Worm (Caenorhabditis elegans) whole organism, midembryonic: ENCODE data around the gene B0457.2.

ENCODE experiments used
- T22C8.4 ChIP-seq: fragments of 200-800 bp; sonication (Bioruptor generic); IDR thresholded peaks from 2 replicates; pipeline ENCODE4 v1.3.6; 2022; ENCODE audit warnings: missing genetic modification characterization, missing compliant biosample characterization
- flt-1 ChIP-seq: fragments of 200-800 bp; sonication (Bioruptor generic); IDR thresholded peaks from 2 replicates; pipeline ENCODE4 v1.3.6; 2022; ENCODE audit warnings: missing genetic modification characterization, missing compliant biosample characterization
- klf-2 ChIP-seq: fragments of 200-800 bp; sonication (Bioruptor generic); conservative IDR thresholded peaks from 2 replicates; pipeline ENCODE4 v1.3.6; 2022; ENCODE audit warnings: missing genetic modification reagents, missing genetic modification characterization, missing compliant biosample characterization
- med-1 ChIP-seq: sonication (generic microtip); optimal IDR thresholded peaks from 2 replicates; lab custom pipeline; 2017; ENCODE audit warnings: missing genetic modification characterization, mild to moderate bottlenecking, missing compliant biosample characterization, antibody characterized with exemption, missing genetic modification reagents; ENCODE audit not compliant: insufficient read depth
- ref-1 ChIP-seq: fragments of 200-800 bp; sonication (Bioruptor generic); conservative IDR thresholded peaks from 2 replicates; pipeline ENCODE4 v1.3.6; 2022; ENCODE audit warnings: missing genetic modification reagents, missing genetic modification characterization, missing compliant biosample characterization
- ztf-23 ChIP-seq: fragments of 200-800 bp; sonication (Bioruptor generic); IDR thresholded peaks from 2 replicates; pipeline ENCODE4 v1.3.6; 2022; ENCODE audit warnings: missing genetic modification reagents, missing genetic modification characterization, missing compliant biosample characterization
- ztf-29 ChIP-seq: fragments of 200-800 bp; sonication (Bioruptor generic); IDR thresholded peaks from 2 replicates; pipeline ENCODE4 v1.3.6; 2022; ENCODE audit warnings: missing genetic modification reagents, missing genetic modification characterization, missing compliant biosample characterization

DNA sequence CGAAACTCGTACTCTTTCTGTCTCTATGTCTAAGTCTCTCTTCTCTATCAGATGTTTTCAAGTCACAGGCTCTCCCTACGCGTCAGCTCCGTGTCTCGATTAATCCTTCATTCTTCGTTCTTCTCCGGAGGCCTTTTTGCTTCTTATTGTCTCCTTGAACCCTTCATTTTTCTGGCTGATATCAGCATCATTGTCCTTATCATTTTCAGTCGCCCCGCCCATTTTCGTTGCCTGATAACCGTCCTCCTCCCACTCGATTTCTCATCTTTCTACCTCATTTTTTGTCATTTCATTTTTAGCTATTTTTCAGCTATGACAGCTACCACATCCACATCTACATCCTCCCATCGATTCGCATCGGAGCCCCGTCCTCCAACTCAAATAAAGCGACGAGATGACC, 4.2 kb downstream of the B0457.2 start, which contains the start of gene B0457.6:
- TF ChIP-seq ref-1 (no peak), flt-1 (GFP tag; lab: Robert Waterston, UW) (no peak), ztf-23 (no peak), T22C8.4 (no peak), klf-2 (no peak), med-1 (GFP tag; lab: Kevin White, UChicago) (no peak), ztf-29 (GFP tag; lab: Robert Waterston, UW) (no peak)
